Worm (Caenorhabditis elegans): Measurements from ENCODE around the gene akt-1.

DNA sequence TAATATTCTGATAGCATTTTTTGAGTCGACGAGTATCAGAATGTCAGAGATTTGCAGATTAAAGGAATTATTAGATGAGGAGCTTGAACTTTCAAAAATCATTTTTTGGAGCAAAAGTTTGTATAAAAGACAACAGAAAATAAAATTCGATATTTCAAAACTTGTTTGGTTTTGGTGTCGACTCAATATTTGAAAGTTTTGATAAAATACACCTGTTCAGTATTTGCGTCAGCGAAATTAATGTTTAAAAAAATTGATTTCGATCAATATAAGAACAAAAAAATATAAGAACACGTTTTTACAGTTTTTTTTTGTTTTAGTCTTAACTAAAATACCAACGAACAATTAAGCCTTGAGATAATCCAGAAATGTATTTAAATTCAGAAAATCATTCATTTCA lies 28.1 kb upstream of the akt-1 start, which contains the start of gene C12D8.13:
- TF ChIP-seq nhr-237 (tag; optimal IDR thresholded peaks at IDR 0.05) (no peak), nhr-84 (tag; optimal IDR thresholded peaks at IDR 0.05) (no peak), vab-15 (tag; optimal IDR thresholded peaks at IDR 0.05) (no peak), rnt-1 (tag; optimal IDR thresholded peaks at IDR 0.05) (no peak), unc-62 (GFP tag; optimal IDR thresholded peaks at IDR 0.05) (no peak), nhr-76 (tag; optimal IDR thresholded peaks at IDR 0.05) (no peak), skn-1 (tag; optimal IDR thresholded peaks at IDR 0.05) (no peak), fkh-10 (GFP tag; optimal IDR thresholded peaks at IDR 0.05) (no peak)

Data from whole organism, L1 larva.